Worm (Caenorhabditis elegans) whole organism, midembryonic: ENCODE results near the gene tsp-13.

ENCODE experiments used
- cog-1 ChIP-seq: sonication (generic microtip); optimal IDR thresholded peaks from 2 replicates; lab custom pipeline; 2016; ENCODE audit warnings: missing genetic modification characterization, missing compliant biosample characterization
- med-1 ChIP-seq: sonication (generic microtip); optimal IDR thresholded peaks from 2 replicates; lab custom pipeline; 2017; ENCODE audit warnings: missing genetic modification characterization, mild to moderate bottlenecking, missing compliant biosample characterization, antibody characterized with exemption, missing genetic modification reagents; ENCODE audit not compliant: insufficient read depth
- tab-1 ChIP-seq: fragments of 200-800 bp; sonication (Bioruptor generic); IDR thresholded peaks from 2 replicates; pipeline ENCODE4 v1.3.6; 2022; ENCODE audit warnings: missing genetic modification characterization, missing compliant biosample characterization
- ztf-23 ChIP-seq: fragments of 200-800 bp; sonication (Bioruptor generic); IDR thresholded peaks from 2 replicates; pipeline ENCODE4 v1.3.6; 2022; ENCODE audit warnings: missing genetic modification reagents, missing genetic modification characterization, missing compliant biosample characterization

ce11 chrV:19153806-19154205, at the start of gene tsp-13:
- TF ChIP-seq med-1 (no peak), cog-1 (tag; lab: Kevin White, UChicago) (no peak), tab-1 (no peak), ztf-23 (GFP tag; lab: Robert Waterston, UW) (no peak)
